Worm (Caenorhabditis elegans) whole organism, young adult: ENCODE measurements around the gene Y45G5AM.3.

Experiments used
- F57C9.4 ChIP-seq: sonication (generic microtip); optimal IDR thresholded peaks from 2 replicates; lab custom pipeline; 2017; ENCODE audit warnings: mild to moderate bottlenecking, missing genetic modification characterization, missing compliant biosample characterization
- T26A5.8 ChIP-seq: sonication (generic microtip); optimal IDR thresholded peaks from 2 replicates; lab custom pipeline; 2016; ENCODE audit warnings: missing genetic modification characterization, missing compliant biosample characterization
- Y56A3A.18 ChIP-seq: fragments of 200-800 bp; sonication (Bioruptor generic); IDR thresholded peaks from 2 replicates; pipeline ENCODE4 v1.3.6; 2022; ENCODE audit warnings: missing genetic modification reagents, missing genetic modification characterization, missing compliant biosample characterization
- ama-1 ChIP-seq, 3 experiments: fragments of 150-350 bp in 1 of 3; sonication (generic microtip) in 2 of 3; optimal IDR thresholded peaks; 2 replicates each; lab custom pipeline; 2014 to 2018; ENCODE audit warnings: missing biosample characterization in 2 of 3, missing genetic modification characterization in 2 of 3, missing genetic modification reagents in 2 of 3
- ceh-91 ChIP-seq: fragments of 200-800 bp; sonication (Bioruptor generic); IDR thresholded peaks from 2 replicates; pipeline ENCODE4 v1.3.6; 2022; ENCODE audit warnings: missing genetic modification reagents, missing genetic modification characterization, missing compliant biosample characterization
- efl-1 ChIP-seq: fragments of 150-350 bp; optimal IDR thresholded peaks from 2 replicates; lab custom pipeline; 2014; ENCODE audit warnings: missing biosample characterization, missing genetic modification reagents, missing genetic modification characterization
- ekl-4 ChIP-seq: fragments of 200-800 bp; sonication (Bioruptor generic); IDR thresholded peaks from 2 replicates; pipeline ENCODE4 v1.3.6; 2022; ENCODE audit warnings: missing genetic modification reagents, missing genetic modification characterization, missing compliant biosample characterization
- ets-4 ChIP-seq: fragments of 200-800 bp; sonication (Bioruptor generic); optimal IDR thresholded peaks from 2 replicates; lab custom pipeline; 2018; ENCODE audit warnings: mild to moderate bottlenecking, missing genetic modification characterization, missing compliant biosample characterization
- let-526 ChIP-seq: fragments of 200-800 bp; sonication (Bioruptor generic); IDR thresholded peaks from 2 replicates; pipeline ENCODE4 v1.3.6; 2022; ENCODE audit warnings: missing genetic modification reagents, missing genetic modification characterization, missing compliant biosample characterization
- madf-10 ChIP-seq: sonication (generic microtip); optimal IDR thresholded peaks from 2 replicates; lab custom pipeline; 2016; ENCODE audit warnings: mild to moderate bottlenecking, missing genetic modification characterization, missing compliant biosample characterization
- nfya-1 ChIP-seq: sonication (generic microtip); optimal IDR thresholded peaks from 2 replicates; lab custom pipeline; 2017; ENCODE audit warnings: antibody characterized with exemption, missing compliant biosample characterization, missing genetic modification characterization, borderline replicate concordance; ENCODE audit not compliant: insufficient read depth
- nhr-80 ChIP-seq: sonication (generic microtip); optimal IDR thresholded peaks from 2 replicates; lab custom pipeline; 2016; ENCODE audit warnings: missing genetic modification characterization, missing compliant biosample characterization
- snpc-4 ChIP-seq, 5 experiments: fragments of 150-350 bp in 1 of 5; sonication (generic microtip) in 4 of 5; optimal IDR thresholded peaks; 2 replicates each; lab custom pipeline; 2014 to 2018; ENCODE audit warnings: missing genetic modification characterization in 5 of 5, missing biosample characterization in 3 of 5, antibody characterized with exemption in 2 of 5, mild to moderate bottlenecking in 2 of 5, missing compliant biosample characterization in 2 of 5, missing genotype in 2 of 5, moderate library complexity in 2 of 5, missing genetic modification reagents in 1 of 5
- tlf-1 ChIP-seq: fragments of 200-800 bp; sonication (Bioruptor generic); optimal IDR thresholded peaks from 2 replicates; lab custom pipeline; 2018; ENCODE audit warnings: mild to moderate bottlenecking, missing genetic modification characterization, missing compliant biosample characterization

- no peak for TF ChIP-seq ama-1 (optimal IDR thresholded peaks at IDR 0.05; lab: Kevin White, UChicago)
- no peak for TF ChIP-seq ama-1 (GFP tag; optimal IDR thresholded peaks at IDR 0.05; lab: Kevin White, UChicago)
- no peak for TF ChIP-seq nfya-1 (tag; lab: Kevin White, UChicago)
- no peak for TF ChIP-seq ceh-91 (GFP tag; lab: Robert Waterston, UW)
- no peak for TF ChIP-seq ekl-4 (GFP tag; lab: Robert Waterston, UW)
- TF ChIP-seq snpc-4 (GFP tag; optimal IDR thresholded peaks at IDR 0.05; lab: Kevin White, UChicago): no peak
- no peak for TF ChIP-seq snpc-4 (tag; optimal IDR thresholded peaks at IDR 0.05; lab: Kevin White, UChicago)
- no peak for TF ChIP-seq nhr-80
- TF ChIP-seq madf-10 (tag; lab: Kevin White, UChicago): no peak
- no peak for TF ChIP-seq let-526
- TF ChIP-seq ets-4 (GFP tag; lab: Kevin White, UChicago): no peak
- TF ChIP-seq tlf-1 (GFP tag; lab: Kevin White, UChicago): no peak
- no peak for TF ChIP-seq efl-1 (GFP tag; lab: Kevin White, UChicago)
- no peak for TF ChIP-seq F57C9.4 (tag; lab: Kevin White, UChicago)
- TF ChIP-seq T26A5.8 (tag; lab: Kevin White, UChicago): no peak
- TF ChIP-seq Y56A3A.18 (GFP tag; lab: Robert Waterston, UW): no peak
Measured at ce11 chrV:4157291-4157690, 7.1 kb upstream of the Y45G5AM.3 start.
